Fruit fly (Drosophila melanogaster) whole organism, adult: ENCODE measurements around the gene Rnf11.
A peak's percentile ranks its signal among the peaks of the same experiment; 100 is the strongest.
"Not testable (repeated sequence)": the region's sequence is repeated elsewhere in the genome, so short reads cannot be mapped to it uniquely, and the experiment has no call there.

ENCODE experiments used
- CG11617 ChIP-seq: fragments of 200-800 bp; sonication (Bioruptor generic); optimal IDR thresholded peaks from 2 replicates; lab custom pipeline; 2017; ENCODE audit warnings: mild to moderate bottlenecking, missing biosample characterization, missing genetic modification reagents, missing genetic modification characterization
- CG12768 ChIP-seq: fragments of 200-800 bp; sonication (Bioruptor generic); optimal IDR thresholded peaks from 2 replicates; lab custom pipeline; 2017; ENCODE audit warnings: missing biosample characterization, missing genetic modification characterization, mild to moderate bottlenecking, moderate library complexity, missing genetic modification reagents
- CG14711 ChIP-seq: fragments of 200-800 bp; sonication (Bioruptor generic); optimal IDR thresholded peaks from 2 replicates; lab custom pipeline; 2018; ENCODE audit warnings: missing biosample characterization, mild to moderate bottlenecking, missing genetic modification characterization, moderate library complexity
- CG1620 ChIP-seq: fragments of 200-800 bp; sonication (Bioruptor generic); optimal IDR thresholded peaks from 2 replicates; lab custom pipeline; 2016; ENCODE audit warnings: missing biosample characterization, missing genetic modification characterization
- CG33017 ChIP-seq: fragments of 200-800 bp; sonication (Bioruptor generic); optimal IDR thresholded peaks from 2 replicates; lab custom pipeline; 2018; ENCODE audit warnings: missing biosample characterization, mild to moderate bottlenecking, missing genetic modification characterization, moderate library complexity
- CG5204 ChIP-seq: fragments of 200-800 bp; sonication (Bioruptor generic); optimal IDR thresholded peaks from 2 replicates; lab custom pipeline; 2016; ENCODE audit warnings: missing biosample characterization, missing genetic modification characterization
- CG7045 ChIP-seq: fragments of 200-800 bp; sonication (Bioruptor generic); optimal IDR thresholded peaks from 2 replicates; lab custom pipeline; 2017; ENCODE audit warnings: missing biosample characterization, mild to moderate bottlenecking, missing genetic modification characterization
- CG7101 ChIP-seq: fragments of 200-800 bp; sonication (Bioruptor generic); optimal IDR thresholded peaks from 2 replicates; lab custom pipeline; 2018; ENCODE audit warnings: missing biosample characterization, mild to moderate bottlenecking, missing genetic modification characterization, moderate library complexity
- Clk ChIP-seq: fragments of 200-800 bp; sonication (Bioruptor generic); optimal IDR thresholded peaks from 2 replicates; lab custom pipeline; 2017; ENCODE audit warnings: missing biosample characterization, missing genetic modification characterization
- Crg-1 ChIP-seq: fragments of 200-800 bp; sonication (Bioruptor generic); optimal IDR thresholded peaks from 2 replicates; lab custom pipeline; 2016; ENCODE audit warnings: missing biosample characterization, missing genetic modification characterization
- Hr96 ChIP-seq: fragments of 200-800 bp; sonication (Bioruptor generic); optimal IDR thresholded peaks from 2 replicates; lab custom pipeline; 2016; ENCODE audit warnings: missing biosample characterization, missing genetic modification characterization
- Mnt ChIP-seq: fragments of 200-800 bp; sonication (Bioruptor generic); optimal IDR thresholded peaks from 2 replicates; lab custom pipeline; 2016; ENCODE audit warnings: missing biosample characterization, mild to moderate bottlenecking, missing genetic modification characterization
- bab1 ChIP-seq: fragments of 200-800 bp; sonication (Bioruptor generic); optimal IDR thresholded peaks from 3 replicates; lab custom pipeline; 2019; ENCODE audit warnings: missing biosample characterization, mild to moderate bottlenecking, missing genetic modification characterization, moderate library complexity
- cic ChIP-seq: fragments of 200-800 bp; sonication (Bioruptor generic); optimal IDR thresholded peaks from 2 replicates; lab custom pipeline; 2017; ENCODE audit warnings: missing biosample characterization, mild to moderate bottlenecking, missing genetic modification characterization, moderate library complexity
- cnc ChIP-seq, 2 experiments: fragments of >200 bp; optimal IDR thresholded peaks; 2 replicates each; lab custom pipeline; 2017
- kay ChIP-seq: fragments of 200-800 bp; sonication (Bioruptor generic); peaks from one replicate; lab custom pipeline; 2016; ENCODE audit warnings: missing biosample characterization, missing genetic modification characterization, borderline replicate concordance
- ovo ChIP-seq: fragments of 200-800 bp; sonication (Bioruptor generic); optimal IDR thresholded peaks from 2 replicates; lab custom pipeline; 2016; ENCODE audit warnings: missing biosample characterization, missing genetic modification characterization
- pad ChIP-seq: fragments of 200-800 bp; sonication (Bioruptor generic); optimal IDR thresholded peaks from 3 replicates; lab custom pipeline; 2017; ENCODE audit warnings: missing biosample characterization, missing genetic modification characterization, mild to moderate bottlenecking, moderate library complexity, missing genetic modification reagents
- tj ChIP-seq: fragments of 200-800 bp; sonication (Bioruptor generic); optimal IDR thresholded peaks from 3 replicates; lab custom pipeline; 2017; ENCODE audit warnings: missing biosample characterization, mild to moderate bottlenecking, missing genetic modification characterization, moderate library complexity
- toe ChIP-seq: fragments of 200-800 bp; sonication (Bioruptor generic); optimal IDR thresholded peaks from 2 replicates; lab custom pipeline; 2016; ENCODE audit warnings: missing biosample characterization, missing genetic modification characterization

The Rnf11 gene

DNA sequence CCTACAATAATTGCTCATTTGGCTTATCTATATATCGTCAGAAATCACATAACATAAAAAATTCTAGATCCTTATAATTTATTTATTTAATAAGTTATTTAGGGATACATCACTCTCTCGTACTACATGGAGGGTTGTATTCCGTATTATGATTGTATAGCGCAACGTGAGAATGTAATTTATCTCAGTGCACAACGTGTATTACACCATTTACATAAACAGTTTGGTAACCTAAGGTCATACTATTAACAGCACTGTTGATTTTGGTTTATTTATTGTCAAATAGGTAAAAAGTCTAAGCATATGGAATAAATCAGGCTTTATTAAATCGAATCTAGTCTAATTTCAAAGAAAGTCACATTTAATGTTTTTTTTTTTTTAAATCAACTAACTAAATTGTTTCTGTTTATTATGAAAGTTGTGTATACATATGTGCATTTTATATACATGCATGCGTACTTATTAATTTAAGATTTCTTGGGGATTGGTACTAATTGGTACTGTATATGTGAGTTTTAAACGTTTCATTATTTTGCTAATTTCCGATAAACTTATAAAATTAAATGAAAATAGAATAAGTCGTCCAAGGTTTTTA is at the start of gene Rnf11:
Gene Rnf11, plus strand, starts transcription at position 252 of the 595 bp plus-strand sequence.
- TF ChIP-seq CG7045 (peak; percentile 12), Mnt (GFP tag; lab: Kevin White, UChicago) (peak; percentile 11), Crg-1 (no peak), CG14711 (tag; lab: Kevin White, UChicago) (no peak), toe (GFP tag; lab: Kevin White, UChicago) (no peak), cic (GFP tag; lab: Kevin White, UChicago) (no peak), Clk (GFP tag; lab: Kevin White, UChicago) (no peak), CG1620 (GFP tag; lab: Kevin White, UChicago) (peak; percentile 39), bab1 (GFP tag; lab: Kevin White, UChicago) (no peak), pad (GFP tag; lab: Kevin White, UChicago) (no peak), kay (GFP tag; lab: Kevin White, UChicago) (no peak)

DNA sequence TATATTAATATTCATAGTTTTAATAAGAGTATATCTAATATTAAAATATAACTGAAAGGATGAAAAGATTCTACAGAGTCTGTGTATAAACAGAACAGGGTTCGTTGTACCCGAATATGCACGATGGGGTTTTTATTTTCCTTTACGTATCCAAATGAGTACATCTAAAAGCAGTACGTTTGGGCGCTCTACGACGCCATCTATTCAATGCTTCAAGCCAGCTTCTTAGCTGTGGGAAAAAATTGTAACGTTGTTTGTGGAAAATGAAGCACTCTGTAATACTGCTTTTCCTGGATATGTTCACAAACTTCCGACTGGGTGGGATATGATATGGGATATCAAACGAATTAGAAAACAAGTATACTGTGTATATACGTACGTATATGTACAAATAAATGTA is 40.0 kb upstream of the Rnf11 start:
- TF ChIP-seq CG33017 (tag; lab: Kevin White, UChicago) = no peak
- no peak for TF ChIP-seq CG14711 (tag; lab: Kevin White, UChicago)
- TF ChIP-seq Hr96 (GFP tag; lab: Kevin White, UChicago) = no peak
- no peak for TF ChIP-seq CG11617 (GFP tag; lab: Kevin White, UChicago)

DNA sequence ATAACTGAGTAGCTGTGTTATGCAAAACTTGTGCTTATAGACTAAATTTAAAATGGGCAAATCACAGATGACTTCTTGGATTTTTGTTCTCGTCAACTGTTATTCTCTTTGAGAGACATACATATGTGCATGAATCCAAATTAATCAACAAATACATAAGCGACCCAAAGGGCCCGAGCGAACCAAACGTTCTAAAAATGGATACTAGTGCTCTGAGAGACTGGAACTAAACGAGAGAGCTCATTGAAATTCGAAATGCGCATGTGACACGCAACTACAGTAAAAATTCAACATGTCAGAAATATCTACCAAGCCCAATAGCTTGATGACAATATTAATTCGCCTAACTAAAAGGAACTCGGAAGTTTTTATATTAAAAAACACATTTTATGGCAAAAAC is 38.4 kb upstream of the Rnf11 start, which contains the start of gene NfI:
Gene NfI, minus strand, starts transcription at position 45 of the 400 bp plus-strand sequence.
- no peak for TF ChIP-seq Hr96 (GFP tag; lab: Kevin White, UChicago)
- no peak for TF ChIP-seq CG12768 (GFP tag; lab: Kevin White, UChicago)
- TF ChIP-seq CG5204 (GFP tag; lab: Kevin White, UChicago) = no peak
- TF ChIP-seq cnc (optimal IDR thresholded peaks at IDR 0.05; lab: Kevin White, UChicago) = no peak
- no peak for TF ChIP-seq CG1620 (GFP tag; lab: Kevin White, UChicago)

- TF ChIP-seq kay (GFP tag; lab: Kevin White, UChicago) = peak; percentile 91
- no peak for TF ChIP-seq Crg-1
These were observed 22.3 kb upstream of the Rnf11 start for dm6 chr4:292403-292802.

DNA sequence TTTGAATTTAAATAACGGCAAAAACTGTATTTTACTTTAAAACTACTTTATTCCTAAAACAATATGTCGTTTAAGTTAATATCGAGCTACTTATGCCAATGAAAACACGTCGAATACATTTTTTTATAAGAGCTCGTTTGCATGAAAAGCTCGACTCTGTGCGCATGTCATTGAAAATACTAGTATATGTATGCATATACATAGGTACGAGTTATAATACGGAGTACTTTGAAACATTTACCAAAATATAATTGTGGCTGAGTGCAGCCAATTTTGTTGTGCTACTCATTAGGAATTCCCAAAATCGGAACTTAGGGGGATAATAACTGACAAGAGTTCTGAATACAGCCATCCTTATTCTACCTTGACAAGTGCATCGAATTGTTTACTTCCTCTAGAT is 9.0 kb upstream of the Rnf11 start:
- TF ChIP-seq Hr96 (GFP tag; lab: Kevin White, UChicago) (no peak), cic (GFP tag; lab: Kevin White, UChicago) (no peak), ovo (GFP tag; lab: Kevin White, UChicago) (no peak), kay (GFP tag; lab: Kevin White, UChicago) (no peak), CG1620 (GFP tag; lab: Kevin White, UChicago) (no peak), CG14711 (tag; lab: Kevin White, UChicago) (no peak), CG12768 (GFP tag; lab: Kevin White, UChicago) (no peak), CG7101 (tag; lab: Kevin White, UChicago) (no peak)

DNA sequence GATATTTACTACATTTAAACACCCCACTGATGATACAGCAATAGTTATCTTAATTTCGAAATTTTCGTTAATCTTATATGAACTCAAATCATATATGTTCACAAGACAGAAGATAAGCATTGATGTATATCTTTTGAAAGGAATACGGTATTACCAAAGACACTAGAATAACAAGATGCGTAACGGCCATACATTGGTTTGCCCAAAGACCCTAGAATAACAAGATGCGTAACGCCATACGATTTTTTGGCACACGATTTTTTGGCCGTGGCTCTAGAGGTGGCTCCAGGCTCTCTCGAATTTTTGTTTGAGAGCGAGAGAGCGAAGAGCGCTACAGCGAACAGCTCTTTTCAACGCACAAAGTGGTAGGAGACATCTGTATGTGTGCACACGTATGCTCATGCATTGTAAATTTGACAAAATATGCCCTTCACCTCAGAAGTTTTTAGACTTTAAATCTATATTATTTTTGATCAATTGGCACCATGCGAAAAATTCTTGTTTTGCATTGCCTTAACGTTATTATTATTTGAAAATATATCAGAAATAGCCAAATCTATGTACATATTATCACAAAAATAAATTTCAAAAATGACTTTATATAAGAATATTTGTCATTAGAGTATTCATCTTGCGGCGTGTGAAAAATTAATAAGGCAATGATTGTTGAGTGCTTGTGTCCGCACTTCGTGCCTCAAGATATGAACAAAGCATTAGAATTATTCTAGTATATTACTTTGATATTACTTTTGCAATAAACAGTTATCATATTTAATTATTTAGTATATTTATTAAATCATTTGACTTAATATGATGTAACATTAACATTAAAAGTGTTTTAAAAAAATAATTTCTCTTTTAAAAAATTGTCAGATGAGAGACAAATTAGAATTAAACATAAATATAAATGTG is 8.0 kb upstream of the Rnf11 start, which contains the start of gene Syt7:
Gene Syt7, minus strand, starts transcription at position 51 of the 912 bp plus-strand sequence.
- TF ChIP-seq CG33017 (tag; lab: Kevin White, UChicago); CG11617 (GFP tag; lab: Kevin White, UChicago); Mnt (GFP tag; lab: Kevin White, UChicago): not testable (repeated sequence)

DNA sequence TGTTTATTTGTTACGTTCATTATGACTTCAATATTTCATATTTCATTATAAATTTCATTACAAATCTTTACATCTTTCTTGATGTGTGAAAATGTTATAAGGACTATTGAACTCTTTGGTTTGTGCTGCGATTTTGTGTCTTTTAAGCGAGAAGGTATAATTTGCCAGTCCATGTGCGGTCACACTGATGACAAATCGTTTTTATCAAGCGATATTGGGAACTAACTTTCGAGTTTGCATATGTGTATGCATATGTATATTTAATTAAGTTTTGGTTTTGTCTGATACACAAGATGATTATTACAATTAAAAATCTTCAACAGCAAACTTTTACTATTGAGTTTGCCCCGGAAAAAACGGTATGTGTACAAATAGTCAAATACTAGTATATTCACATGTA is 6.8 kb upstream of the Rnf11 start, which contains the start of gene Rad23:
Gene Rad23, plus strand, starts transcription at position 163 of the 400 bp plus-strand sequence.
- TF ChIP-seq cnc (optimal IDR thresholded peaks at IDR 0.05; lab: Kevin White, UChicago) = no peak
- peak; percentile 23 for TF ChIP-seq CG1620 (GFP tag; lab: Kevin White, UChicago)
- peak; percentile 6 for TF ChIP-seq CG12768 (GFP tag; lab: Kevin White, UChicago)
- peak; percentile 76 for TF ChIP-seq bab1 (GFP tag; lab: Kevin White, UChicago)
- TF ChIP-seq cic (GFP tag; lab: Kevin White, UChicago) = no peak
- no peak for TF ChIP-seq CG14711 (tag; lab: Kevin White, UChicago)
- no peak for TF ChIP-seq pad (GFP tag; lab: Kevin White, UChicago)
- peak; percentile 92 for TF ChIP-seq kay (GFP tag; lab: Kevin White, UChicago)
- no peak for TF ChIP-seq Clk (GFP tag; lab: Kevin White, UChicago)
- no peak for TF ChIP-seq toe (GFP tag; lab: Kevin White, UChicago)
- TF ChIP-seq Crg-1 = no peak
- TF ChIP-seq CG11617 (GFP tag; lab: Kevin White, UChicago) = no peak
- TF ChIP-seq CG7045 = no peak
- no peak for TF ChIP-seq tj (GFP tag; lab: Kevin White, UChicago)
- peak; percentile 42 for TF ChIP-seq CG7101 (tag; lab: Kevin White, UChicago)
- peak; percentile 23 for TF ChIP-seq Mnt (GFP tag; lab: Kevin White, UChicago)
- TF ChIP-seq CG33017 (tag; lab: Kevin White, UChicago) = no peak
- TF ChIP-seq ovo (GFP tag; lab: Kevin White, UChicago) = no peak
- no peak for TF ChIP-seq Hr96 (GFP tag; lab: Kevin White, UChicago)
- no peak for TF ChIP-seq CG5204 (GFP tag; lab: Kevin White, UChicago)
